Fruit fly (Drosophila melanogaster) whole organism, embryonic: Measurements from ENCODE around the gene CG33947.
A peak's percentile ranks its signal among the peaks of the same experiment; 100 is the strongest.

Experiments used
- Atf-2 ChIP-seq: fragments of 200-800 bp; sonication (Bioruptor generic); optimal IDR thresholded peaks from 2 replicates; lab custom pipeline; 2016; ENCODE audit warnings: missing biosample characterization, missing genetic modification characterization
- Atf3 ChIP-seq: fragments of 200-800 bp; sonication (Bioruptor generic); optimal IDR thresholded peaks from 3 replicates; lab custom pipeline; 2016; ENCODE audit warnings: missing biosample characterization, missing genetic modification characterization
- CG10366 ChIP-seq: fragments of 200-800 bp; sonication (Bioruptor generic); IDR thresholded peaks from 2 replicates; pipeline ENCODE4 v1.3.6; 2022; ENCODE audit warnings: missing biosample characterization, missing genetic modification characterization
- CG11695 ChIP-seq: fragments of 200-800 bp; sonication (Bioruptor generic); IDR thresholded peaks from 3 replicates; pipeline ENCODE4 v1.3.6; 2022; ENCODE audit warnings: missing biosample characterization, missing genetic modification characterization
- CG11696 ChIP-seq: fragments of 200-800 bp; sonication (Bioruptor generic); IDR thresholded peaks from 2 replicates; pipeline ENCODE4 v1.3.6; 2022; ENCODE audit warnings: missing biosample characterization, missing genetic modification characterization
- CG12155 ChIP-seq: fragments of 200-800 bp; sonication (Bioruptor generic); optimal IDR thresholded peaks from 3 replicates; lab custom pipeline; 2016; ENCODE audit warnings: missing biosample characterization, missing genetic modification characterization
- CG15269 ChIP-seq: fragments of 200-800 bp; sonication (Bioruptor generic); optimal IDR thresholded peaks from 2 replicates; lab custom pipeline; 2018; ENCODE audit warnings: missing biosample characterization, mild to moderate bottlenecking, missing genetic modification characterization, moderate library complexity
- CG15696 ChIP-seq: fragments of 200-800 bp; sonication (Bioruptor generic); optimal IDR thresholded peaks from 2 replicates; lab custom pipeline; 2019; ENCODE audit warnings: missing biosample characterization, mild to moderate bottlenecking, missing genetic modification characterization, moderate library complexity
- CG16779 ChIP-seq: fragments of 200-800 bp; sonication (Bioruptor generic); IDR thresholded peaks from 2 replicates; pipeline ENCODE4 v1.3.6; 2022; ENCODE audit warnings: missing biosample characterization, missing genetic modification characterization
- CG18262 ChIP-seq: fragments of 200-800 bp; optimal IDR thresholded peaks from 3 replicates; lab custom pipeline; 2019; ENCODE audit warnings: missing biosample characterization, mild to moderate bottlenecking, missing genetic modification characterization, moderate library complexity
- CG3838 ChIP-seq: fragments of 200-800 bp; sonication (Bioruptor generic); optimal IDR thresholded peaks from 3 replicates; lab custom pipeline; 2016; ENCODE audit warnings: missing biosample characterization, missing genetic modification characterization
- CG4282 ChIP-seq: fragments of 200-800 bp; sonication (Bioruptor generic); optimal IDR thresholded peaks from 2 replicates; lab custom pipeline; 2016; ENCODE audit warnings: missing biosample characterization, missing genetic modification characterization
- CG6689 ChIP-seq: fragments of 200-800 bp; sonication (Bioruptor generic); IDR thresholded peaks from 2 replicates; pipeline ENCODE4 v1.3.6; 2022; ENCODE audit warnings: missing biosample characterization, missing genetic modification characterization
- CG6791 ChIP-seq: fragments of 200-800 bp; sonication (Bioruptor generic); IDR thresholded peaks from 3 replicates; pipeline ENCODE4 v1.3.6; 2022; ENCODE audit warnings: missing biosample characterization, missing genetic modification characterization; ENCODE audit not compliant: partially characterized antibody
- CG8281 ChIP-seq: fragments of 200-800 bp; sonication (Bioruptor generic); optimal IDR thresholded peaks from 2 replicates; lab custom pipeline; 2018; ENCODE audit warnings: missing biosample characterization, mild to moderate bottlenecking, missing genetic modification characterization, moderate library complexity
- CG9215 ChIP-seq: fragments of 200-800 bp; sonication (Bioruptor generic); IDR thresholded peaks from 2 replicates; pipeline ENCODE4 v1.3.6; 2022; ENCODE audit warnings: missing biosample characterization, missing genetic modification characterization
- CG9797 ChIP-seq: fragments of 200-800 bp; sonication (Bioruptor generic); optimal IDR thresholded peaks from 3 replicates; lab custom pipeline; 2018; ENCODE audit warnings: missing biosample characterization, mild to moderate bottlenecking, missing genetic modification characterization
- Dfd ChIP-seq, 2 experiments: fragments of >200 bp; optimal IDR thresholded peaks; 2 replicates each; lab custom pipeline; 2017; ENCODE audit warnings: missing biosample characterization in 2 of 2, missing genetic modification characterization in 2 of 2
- Dll ChIP-seq: fragments of 200-800 bp; sonication (Bioruptor generic); IDR thresholded peaks from 4 replicates; pipeline ENCODE4 v1.3.6; 2022; ENCODE audit warnings: missing biosample characterization, missing genetic modification characterization; ENCODE audit not compliant: partially characterized antibody
- Doc3 ChIP-seq: fragments of 200-800 bp; sonication (Bioruptor generic); IDR thresholded peaks from 3 replicates; pipeline ENCODE4 v1.3.6; 2022; ENCODE audit warnings: missing biosample characterization, missing genetic modification characterization; ENCODE audit not compliant: partially characterized antibody
- HLHmδ ChIP-seq: fragments of 200-800 bp; sonication (Bioruptor generic); optimal IDR thresholded peaks from 2 replicates; lab custom pipeline; 2018; ENCODE audit warnings: missing biosample characterization, mild to moderate bottlenecking, missing genetic modification characterization, moderate library complexity
- Optix ChIP-seq: fragments of 200-800 bp; sonication (Bioruptor generic); IDR thresholded peaks from 3 replicates; pipeline ENCODE4 v1.3.6; 2022; ENCODE audit warnings: missing biosample characterization, missing genetic modification characterization
- Poxn ChIP-seq: fragments of 200-800 bp; sonication (Bioruptor generic); IDR thresholded peaks from 2 replicates; pipeline ENCODE4 v1.3.6; 2022; ENCODE audit warnings: missing biosample characterization, missing genetic modification characterization
- Tbp ChIP-seq: fragments of >200 bp; optimal IDR thresholded peaks from 2 replicates; lab custom pipeline; 2018; ENCODE audit warnings: missing biosample characterization, missing genetic modification characterization
- Usf ChIP-seq: fragments of 200-800 bp; sonication (Bioruptor generic); optimal IDR thresholded peaks from 2 replicates; lab custom pipeline; 2017; ENCODE audit warnings: missing genotype, missing biosample characterization, missing genetic modification characterization
- aop ChIP-seq: fragments of 200-800 bp; sonication (Bioruptor generic); IDR thresholded peaks from 2 replicates; pipeline ENCODE4 v1.3.6; 2022; ENCODE audit warnings: missing biosample characterization, missing genetic modification characterization
- ara ChIP-seq: fragments of 200-800 bp; sonication (Bioruptor generic); IDR thresholded peaks from 2 replicates; pipeline ENCODE4 v1.3.6; 2022; ENCODE audit warnings: missing biosample characterization, missing genetic modification characterization
- br ChIP-seq: fragments of >200 bp; optimal IDR thresholded peaks from 2 replicates; lab custom pipeline; 2017
- chinmo ChIP-seq: fragments of 200-800 bp; sonication (Bioruptor generic); IDR thresholded peaks from 4 replicates; pipeline ENCODE4 v1.3.6; 2022; ENCODE audit warnings: missing biosample characterization, missing genetic modification characterization; ENCODE audit not compliant: partially characterized antibody
- croc ChIP-seq: fragments of 200-800 bp; sonication (Bioruptor generic); conservative IDR thresholded peaks from 3 replicates; pipeline ENCODE4 v1.3.6; 2022; ENCODE audit warnings: missing biosample characterization, missing genetic modification characterization
- dpn ChIP-seq, 2 experiments: fragments of 200-800 bp; sonication (Bioruptor generic); optimal IDR thresholded peaks; 3 replicates each; lab custom pipeline; 2016; ENCODE audit warnings: missing biosample characterization in 2 of 2, missing genetic modification characterization in 2 of 2
- grau ChIP-seq: fragments of 200-800 bp; optimal IDR thresholded peaks from 3 replicates; lab custom pipeline; 2019; ENCODE audit warnings: missing biosample characterization, mild to moderate bottlenecking, missing genetic modification characterization, moderate library complexity
- hb ChIP-seq: fragments of 200-800 bp; sonication (Bioruptor generic); IDR thresholded peaks from 3 replicates; pipeline ENCODE4 v1.3.6; 2022; ENCODE audit warnings: missing biosample characterization, missing genetic modification characterization; ENCODE audit not compliant: partially characterized antibody
- jigr1 ChIP-seq: fragments of 200-800 bp; sonication (Bioruptor generic); IDR thresholded peaks from 3 replicates; pipeline ENCODE4 v1.3.6; 2022; ENCODE audit warnings: missing biosample characterization, missing genetic modification characterization
- kah ChIP-seq: fragments of 200-800 bp; sonication (Bioruptor generic); optimal IDR thresholded peaks from 2 replicates; lab custom pipeline; 2018; ENCODE audit warnings: missing biosample characterization, mild to moderate bottlenecking, missing genetic modification characterization
- onecut ChIP-seq: fragments of 200-800 bp; sonication (Bioruptor generic); IDR thresholded peaks from 2 replicates; pipeline ENCODE4 v1.3.6; 2022; ENCODE audit warnings: missing biosample characterization, missing genetic modification characterization
- pfk ChIP-seq: fragments of 200-800 bp; sonication (Bioruptor generic); optimal IDR thresholded peaks from 2 replicates; lab custom pipeline; 2018; ENCODE audit warnings: missing biosample characterization, mild to moderate bottlenecking, missing genetic modification characterization, moderate library complexity
- pnt ChIP-seq: fragments of 200-800 bp; sonication (Bioruptor generic); optimal IDR thresholded peaks from 3 replicates; lab custom pipeline; 2016; ENCODE audit warnings: missing biosample characterization, missing genetic modification characterization
- ranshi ChIP-seq: fragments of 200-800 bp; sonication (Bioruptor generic); IDR thresholded peaks from 2 replicates; pipeline ENCODE4 v1.3.6; 2022; ENCODE audit warnings: missing biosample characterization, missing genetic modification characterization
- sisA ChIP-seq: fragments of 200-800 bp; sonication (Bioruptor generic); IDR thresholded peaks from 2 replicates; pipeline ENCODE4 v1.3.6; 2022; ENCODE audit warnings: missing biosample characterization, missing genetic modification characterization
- tx ChIP-seq: fragments of 200-800 bp; sonication (Bioruptor generic); optimal IDR thresholded peaks from 2 replicates; lab custom pipeline; 2016; ENCODE audit warnings: missing biosample characterization, missing genetic modification characterization
- zf30C ChIP-seq: fragments of 200-800 bp; sonication (Bioruptor generic); optimal IDR thresholded peaks from 3 replicates; lab custom pipeline; 2018; ENCODE audit warnings: missing biosample characterization, mild to moderate bottlenecking, missing genetic modification characterization

Gene CG33947

dm6 chr3L:11097982-11098663 is 1.8 kb downstream of the CG33947 start, which contains the start of the genes Irbp18 and APP-BP1 (continued):
- TF ChIP-seq chinmo (0 out of 4 replicates have a peak, but pooled peaks have one; percentile 4), CG18262 (tag; lab: Kevin White, UChicago) (peak; percentile 93), tx (peak; percentile 92), CG12155 (GFP tag; lab: Kevin White, UChicago) (peak; percentile 92), Optix (GFP tag; lab: Robert Waterston, UW) (peak; percentile 85), Dfd (GFP tag; optimal IDR thresholded peaks at IDR 0.05; lab: Kevin White, UChicago) (no peak), CG10366 (GFP tag; lab: Robert Waterston, UW) (peak; percentile 84), Doc3 (GFP tag; lab: Robert Waterston, UW) (no peak), Atf-2 (GFP tag; lab: Kevin White, UChicago) (peak; percentile 92), CG11696 (peak; percentile 65), ara (GFP tag; lab: Robert Waterston, UW) (peak; percentile 84), CG8281 (tag; lab: Kevin White, UChicago) (peak; percentile 79), Usf (GFP tag; lab: Kevin White, UChicago) (peak; percentile 86), CG9797 (GFP tag; lab: Kevin White, UChicago) (peak; percentile 25), hb (GFP tag; lab: Robert Waterston, UW) (no peak), ranshi (GFP tag; lab: Robert Waterston, UW) (peak; percentile 87), Atf3 (GFP tag; lab: Kevin White, UChicago) (peak; percentile 93), pnt (peak; percentile 89), HLHmδ (GFP tag; lab: Kevin White, UChicago) (no peak), pfk (GFP tag; lab: Kevin White, UChicago) (peak; percentile 17), Tbp (GFP tag; lab: Kevin White, UChicago) (no peak), CG11695 (peak; percentile 91), CG3838 (GFP tag; lab: Kevin White, UChicago) (peak; percentile 84), sisA (GFP tag; lab: Robert Waterston, UW) (peak; percentile 84), br (no peak), CG15696 (peak; percentile 73), Poxn (peak; percentile 50), CG15269 (peak; percentile 93), onecut (peak; percentile 65), CG6791 (GFP tag; lab: Robert Waterston, UW) (no peak; the same call in 2 of the 3 replicates), CG6689 (peak; percentile 91)

dm6 chr3L:11101598-11101997 is 5.3 kb downstream of the CG33947 start, which contains the start of gene Elo68beta:
Gene Elo68beta, minus strand, starts transcription at chr3L:11101698.
- TF ChIP-seq grau (no peak), jigr1 (GFP tag; lab: Robert Waterston, UW) (no peak), CG16779 (GFP tag; lab: Robert Waterston, UW) (no peak), CG18262 (tag; lab: Kevin White, UChicago) (no peak), CG9215 (GFP tag; lab: Robert Waterston, UW) (no peak), aop (GFP tag; lab: Robert Waterston, UW) (no peak), dpn (GFP tag; optimal IDR thresholded peaks at IDR 0.05; lab: Kevin White, UChicago) (no peak), CG4282 (GFP tag; lab: Kevin White, UChicago) (no peak), kah (GFP tag; lab: Kevin White, UChicago) (no peak), croc (GFP tag; lab: Robert Waterston, UW) (no peak), Dll (no peak), zf30C (GFP tag; lab: Kevin White, UChicago) (no peak)
